Fruit fly (Drosophila melanogaster) whole organism, pupa: ENCODE data around the gene Polr1B.

Source experiments
- CG10348 ChIP-seq: fragments of 200-800 bp; sonication (Bioruptor generic); IDR thresholded peaks from 2 replicates; pipeline ENCODE4 v1.3.6; 2022; ENCODE audit warnings: missing biosample characterization, missing genetic modification characterization
- CG12605 ChIP-seq: fragments of 200-800 bp; sonication (Bioruptor generic); IDR thresholded peaks from 2 replicates; pipeline ENCODE4 v1.3.6; 2022; ENCODE audit warnings: missing biosample characterization, missing genetic modification characterization
- CG13204 ChIP-seq: fragments of 200-800 bp; sonication (Bioruptor generic); optimal IDR thresholded peaks from 2 replicates; lab custom pipeline; 2018; ENCODE audit warnings: missing biosample characterization, mild to moderate bottlenecking, missing genetic modification characterization, moderate library complexity
- CG14655 ChIP-seq: fragments of 200-800 bp; sonication (Bioruptor generic); optimal IDR thresholded peaks from 3 replicates; lab custom pipeline; 2017; ENCODE audit warnings: mild to moderate bottlenecking, missing biosample characterization, missing genetic modification reagents, missing genetic modification characterization
- CG15710 ChIP-seq: fragments of 200-800 bp; sonication (Bioruptor generic); optimal IDR thresholded peaks from 2 replicates; lab custom pipeline; 2018; ENCODE audit warnings: missing biosample characterization, mild to moderate bottlenecking, missing genetic modification characterization, moderate library complexity
- CG17806 ChIP-seq: fragments of 200-800 bp; sonication (Bioruptor generic); optimal IDR thresholded peaks from 2 replicates; lab custom pipeline; 2018; ENCODE audit warnings: missing biosample characterization, mild to moderate bottlenecking, missing genetic modification characterization, moderate library complexity
- CG32121 ChIP-seq: fragments of 200-800 bp; sonication (Bioruptor generic); IDR thresholded peaks from 2 replicates; pipeline ENCODE4 v1.3.6; 2022; ENCODE audit warnings: missing biosample characterization, missing genetic modification characterization
- CG34367 ChIP-seq: fragments of 200-800 bp; sonication (Bioruptor generic); optimal IDR thresholded peaks from 2 replicates; lab custom pipeline; 2018; ENCODE audit warnings: missing biosample characterization, mild to moderate bottlenecking, missing genetic modification characterization
- CG4496 ChIP-seq: fragments of 200-800 bp; sonication (Bioruptor generic); IDR thresholded peaks from 3 replicates; pipeline ENCODE4 v1.3.6; 2022; ENCODE audit warnings: missing biosample characterization, missing genetic modification characterization
- CG8159 ChIP-seq: fragments of 200-800 bp; sonication (Bioruptor generic); optimal IDR thresholded peaks from 3 replicates; lab custom pipeline; 2018; ENCODE audit warnings: missing biosample characterization, mild to moderate bottlenecking, missing genetic modification characterization, moderate library complexity
- CG8301 ChIP-seq: fragments of 200-800 bp; sonication (Bioruptor generic); optimal IDR thresholded peaks from 2 replicates; lab custom pipeline; 2018; ENCODE audit warnings: missing biosample characterization, mild to moderate bottlenecking, missing genetic modification characterization
- CG9948 ChIP-seq: fragments of 200-800 bp; sonication (Bioruptor generic); optimal IDR thresholded peaks from 2 replicates; lab custom pipeline; 2018; ENCODE audit warnings: missing biosample characterization, mild to moderate bottlenecking, missing genetic modification characterization, moderate library complexity
- D1 ChIP-seq: fragments of 200-800 bp; sonication (Bioruptor generic); optimal IDR thresholded peaks from 2 replicates; lab custom pipeline; 2018; ENCODE audit warnings: missing biosample characterization, mild to moderate bottlenecking, missing genetic modification characterization, moderate library complexity
- EcR ChIP-seq: fragments of 200-800 bp; sonication (Bioruptor generic); optimal IDR thresholded peaks from 3 replicates; lab custom pipeline; 2019; ENCODE audit warnings: missing biosample characterization, missing genetic modification characterization, mild to moderate bottlenecking, moderate library complexity, missing genetic modification reagents
- Ets98B ChIP-seq: fragments of 200-800 bp; sonication (Bioruptor generic); IDR thresholded peaks from 2 replicates; pipeline ENCODE4 v1.3.6; 2022; ENCODE audit warnings: missing biosample characterization, missing genetic modification characterization
- Pif1A ChIP-seq: fragments of 200-800 bp; sonication (Bioruptor generic); optimal IDR thresholded peaks from 3 replicates; lab custom pipeline; 2016; ENCODE audit warnings: missing biosample characterization, missing genetic modification characterization
- Pif1B ChIP-seq: fragments of 200-800 bp; sonication (Bioruptor generic); optimal IDR thresholded peaks from 3 replicates; lab custom pipeline; 2016; ENCODE audit warnings: missing biosample characterization, missing genetic modification characterization
- Snoo ChIP-seq: fragments of 200-800 bp; sonication (Bioruptor generic); optimal IDR thresholded peaks from 3 replicates; lab custom pipeline; 2017; ENCODE audit warnings: missing biosample characterization, mild to moderate bottlenecking, missing genetic modification characterization, inconsistent platforms
- fd96Ca ChIP-seq: fragments of 200-800 bp; sonication (Bioruptor generic); IDR thresholded peaks from 3 replicates; pipeline ENCODE4 v1.3.6; 2022; ENCODE audit warnings: missing biosample characterization, missing genetic modification characterization
- gl ChIP-seq: fragments of 200-800 bp; sonication (Bioruptor generic); optimal IDR thresholded peaks from 2 replicates; lab custom pipeline; 2018; ENCODE audit warnings: missing biosample characterization, mild to moderate bottlenecking, missing genetic modification characterization
- rn ChIP-seq: fragments of 200-800 bp; sonication (Bioruptor generic); IDR thresholded peaks from 2 replicates; pipeline ENCODE4 v1.3.6; 2022; ENCODE audit warnings: missing biosample characterization, missing genetic modification characterization

Gene Polr1B

DNA sequence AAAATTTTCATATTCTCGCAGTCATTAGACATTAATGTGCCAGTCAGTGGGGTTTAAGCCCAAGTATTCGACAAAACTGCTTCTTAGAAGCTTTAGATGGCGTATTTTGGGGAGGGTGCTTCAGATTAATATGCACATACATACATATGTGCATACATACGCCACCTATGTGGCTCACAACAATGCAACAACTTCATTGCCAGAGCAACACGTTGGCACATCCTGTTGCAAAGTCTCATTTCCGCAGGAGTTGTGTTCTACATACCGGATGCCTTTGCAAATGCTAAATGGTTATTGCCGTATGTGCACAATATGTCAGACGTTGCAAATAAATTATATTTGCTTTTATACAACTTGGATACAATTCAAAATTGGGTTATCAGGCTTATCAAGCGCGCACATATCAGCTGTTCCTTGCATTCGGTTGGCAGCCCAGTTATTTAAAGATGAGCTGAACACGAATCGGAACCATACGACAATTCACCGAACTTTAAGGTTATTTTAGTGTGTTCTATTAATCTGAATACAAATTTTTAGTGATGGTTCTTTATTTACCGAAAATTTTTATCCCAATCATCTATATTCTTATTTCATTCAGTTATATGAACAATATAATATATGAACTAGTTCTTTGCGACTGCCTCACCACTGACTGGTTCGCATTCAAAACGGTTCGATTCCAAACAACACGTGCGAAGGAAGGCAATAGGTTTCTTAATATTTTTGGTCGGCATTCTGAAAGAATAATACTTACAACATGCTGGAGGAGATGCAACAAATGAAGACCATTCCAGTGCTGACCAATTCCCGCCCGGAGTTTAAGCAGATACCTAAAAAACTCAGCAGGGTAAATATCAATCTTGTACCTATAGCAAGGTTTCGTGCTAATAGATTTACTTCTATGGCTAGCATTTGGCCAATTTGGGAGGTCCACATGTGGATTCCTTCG is at the start of gene Polr1B:
Polr1B (plus strand) TSS at position 659 of the 949 bp plus-strand sequence.
- no peak for TF ChIP-seq CG14655 (GFP tag; lab: Kevin White, UChicago)
- TF ChIP-seq D1 (tag; lab: Kevin White, UChicago): no peak
- no peak for TF ChIP-seq rn (GFP tag; lab: Robert Waterston, UW)
- no peak for TF ChIP-seq fd96Ca (GFP tag; lab: Robert Waterston, UW)
- no peak for TF ChIP-seq CG17806 (tag; lab: Kevin White, UChicago)
- no peak for TF ChIP-seq Ets98B (GFP tag; lab: Robert Waterston, UW)
- TF ChIP-seq CG34367: no peak
- no peak for TF ChIP-seq CG15710 (tag; lab: Kevin White, UChicago)
- no peak for TF ChIP-seq CG10348 (GFP tag; lab: Robert Waterston, UW)
- no peak for TF ChIP-seq CG13204 (GFP tag; lab: Kevin White, UChicago)
- no peak for TF ChIP-seq CG8159 (tag; lab: Kevin White, UChicago)
- TF ChIP-seq CG9948 (tag; lab: Kevin White, UChicago): no peak
- no peak for TF ChIP-seq Pif1B
- TF ChIP-seq CG8301: no peak
- no peak for TF ChIP-seq gl (tag; lab: Kevin White, UChicago)
- TF ChIP-seq CG4496 (GFP tag; lab: Robert Waterston, UW): no peak
- no peak for TF ChIP-seq Pif1A (GFP tag; lab: Kevin White, UChicago)

dm6 chr2L:356234-356633 is 47.9 kb upstream of the Polr1B start:
- TF ChIP-seq CG14655 (GFP tag; lab: Kevin White, UChicago): no peak

dm6 chr2L:357556-358130 is 46.4 kb upstream of the Polr1B start, which contains the start of gene Ent1:
Gene Ent1, minus strand, starts transcription at chr2L:357874.
- TF ChIP-seq CG34367 (no peak), fd96Ca (GFP tag; lab: Robert Waterston, UW) (no peak), CG13204 (GFP tag; lab: Kevin White, UChicago) (no peak), CG15710 (tag; lab: Kevin White, UChicago) (no peak), CG8301 (no peak), Ets98B (GFP tag; lab: Robert Waterston, UW) (no peak), Snoo (no peak), Pif1A (GFP tag; lab: Kevin White, UChicago) (no peak), gl (tag; lab: Kevin White, UChicago) (no peak), D1 (tag; lab: Kevin White, UChicago) (no peak), EcR (GFP tag; lab: Kevin White, UChicago) (no peak), CG8159 (tag; lab: Kevin White, UChicago) (no peak), CG12605 (GFP tag; lab: Robert Waterston, UW) (no peak), CG17806 (tag; lab: Kevin White, UChicago) (no peak), CG32121 (GFP tag; lab: Robert Waterston, UW) (no peak), rn (GFP tag; lab: Robert Waterston, UW) (no peak)

DNA sequence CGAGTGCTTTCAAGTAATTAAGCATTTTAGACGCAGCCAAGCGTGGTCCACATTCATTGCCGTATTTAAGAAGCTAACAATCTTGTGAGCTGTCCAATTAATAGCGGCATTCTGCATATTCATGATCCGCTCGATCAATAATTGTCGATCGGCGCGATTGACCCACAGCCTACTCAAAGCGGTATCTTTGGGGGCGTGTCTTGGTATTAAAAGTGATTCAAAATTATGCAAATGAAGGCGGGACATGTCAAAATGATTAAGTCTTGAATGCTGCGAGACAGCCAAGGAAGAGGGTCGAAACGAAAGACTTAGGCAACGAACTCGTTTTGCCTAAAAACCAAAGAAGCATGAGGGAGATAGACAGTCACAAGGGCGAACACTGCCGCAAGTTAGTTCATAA is 37.2 kb upstream of the Polr1B start:
- no peak for TF ChIP-seq fd96Ca (GFP tag; lab: Robert Waterston, UW)
- no peak for TF ChIP-seq CG4496 (GFP tag; lab: Robert Waterston, UW)
- TF ChIP-seq Pif1A (GFP tag; lab: Kevin White, UChicago): no peak
- no peak for TF ChIP-seq CG8159 (tag; lab: Kevin White, UChicago)
- TF ChIP-seq, all 21 proteins: peak for 0

DNA sequence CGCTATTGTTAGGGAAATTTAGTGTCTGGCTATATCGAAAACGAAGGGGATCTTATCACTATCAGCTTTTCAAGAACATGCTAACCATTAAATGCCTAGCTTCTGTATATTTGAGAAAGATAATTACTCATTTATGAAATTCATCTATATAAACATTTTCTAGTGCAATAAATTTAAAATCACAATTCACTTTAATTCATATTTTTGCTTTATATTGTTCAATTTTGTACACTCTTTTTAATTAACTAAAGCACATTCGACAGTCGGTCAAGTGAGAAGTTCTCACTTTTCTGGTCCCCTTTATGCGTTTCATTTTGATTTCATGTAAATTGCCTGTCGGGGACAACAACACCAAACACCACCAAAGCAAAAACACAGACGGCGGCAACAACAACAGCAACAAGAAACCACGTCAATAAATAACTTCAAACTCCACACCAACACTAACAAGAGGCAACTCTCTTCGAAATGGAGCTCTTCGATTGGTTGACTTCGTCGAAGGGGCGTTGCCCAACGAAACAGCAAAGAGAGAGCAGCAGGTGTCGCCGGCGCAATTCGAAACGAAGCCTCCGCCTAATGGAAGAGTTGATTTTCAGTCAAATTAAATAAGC is 35.6 kb upstream of the Polr1B start:
- TF ChIP-seq CG13204 (GFP tag; lab: Kevin White, UChicago) (no peak), CG15710 (tag; lab: Kevin White, UChicago) (no peak), CG8159 (tag; lab: Kevin White, UChicago) (no peak), CG32121 (GFP tag; lab: Robert Waterston, UW) (no peak), CG34367 (no peak), CG4496 (GFP tag; lab: Robert Waterston, UW) (no peak), CG17806 (tag; lab: Kevin White, UChicago) (no peak), CG10348 (GFP tag; lab: Robert Waterston, UW) (no peak), CG8301 (no peak), EcR (GFP tag; lab: Kevin White, UChicago) (no peak), Pif1B (no peak), Ets98B (GFP tag; lab: Robert Waterston, UW) (no peak), gl (tag; lab: Kevin White, UChicago) (no peak), rn (GFP tag; lab: Robert Waterston, UW) (no peak), fd96Ca (GFP tag; lab: Robert Waterston, UW) (no peak), CG12605 (GFP tag; lab: Robert Waterston, UW) (no peak)
